Worm (Caenorhabditis elegans) whole organism, L3 larva: ENCODE measurements around the gene AH10.4.

Experiments used
- ama-1 ChIP-seq: fragments of 150-350 bp; optimal IDR thresholded peaks from 2 replicates; lab custom pipeline; 2018
- ceh-16 ChIP-seq: sonication (generic microtip); optimal IDR thresholded peaks from 2 replicates; lab custom pipeline; 2017; ENCODE audit warnings: missing biosample characterization, missing genetic modification characterization
- elt-1 ChIP-seq: fragments of 150-350 bp; optimal IDR thresholded peaks from 2 replicates; lab custom pipeline; 2014; ENCODE audit warnings: missing biosample characterization, missing genetic modification characterization
- lin-39 ChIP-seq: fragments of 150-350 bp; optimal IDR thresholded peaks from 2 replicates; lab custom pipeline; 2018; ENCODE audit warnings: missing biosample characterization, missing genetic modification reagents, missing genetic modification characterization
- mdl-1 ChIP-seq: fragments of 150-350 bp; optimal IDR thresholded peaks from 2 replicates; lab custom pipeline; 2014; ENCODE audit warnings: missing biosample characterization, missing genetic modification characterization
- mml-1 ChIP-seq: fragments of 150-350 bp; sonication (generic microtip); optimal IDR thresholded peaks from 3 replicates; lab custom pipeline; 2014; ENCODE audit warnings: missing biosample characterization, missing genetic modification characterization
- nhr-12 ChIP-seq: fragments of 150-350 bp; optimal IDR thresholded peaks from 2 replicates; lab custom pipeline; 2014; ENCODE audit warnings: missing biosample characterization, missing genetic modification characterization
- nhr-25 ChIP-seq: sonication (generic microtip); optimal IDR thresholded peaks from 2 replicates; lab custom pipeline; 2017; ENCODE audit warnings: missing biosample characterization, missing genetic modification characterization
- nhr-28 ChIP-seq: fragments of 150-350 bp; optimal IDR thresholded peaks from 2 replicates; lab custom pipeline; 2014; ENCODE audit warnings: missing biosample characterization, missing genetic modification characterization
- nhr-77 ChIP-seq: fragments of 150-350 bp; optimal IDR thresholded peaks from 2 replicates; lab custom pipeline; 2014; ENCODE audit warnings: missing biosample characterization, missing genetic modification characterization
- zag-1 ChIP-seq: fragments of 150-350 bp; optimal IDR thresholded peaks from 2 replicates; lab custom pipeline; 2014; ENCODE audit warnings: missing biosample characterization, missing genetic modification characterization
- ztf-4 ChIP-seq: fragments of 150-350 bp; optimal IDR thresholded peaks from 2 replicates; lab custom pipeline; 2014; ENCODE audit warnings: missing biosample characterization, missing genetic modification characterization

DNA sequence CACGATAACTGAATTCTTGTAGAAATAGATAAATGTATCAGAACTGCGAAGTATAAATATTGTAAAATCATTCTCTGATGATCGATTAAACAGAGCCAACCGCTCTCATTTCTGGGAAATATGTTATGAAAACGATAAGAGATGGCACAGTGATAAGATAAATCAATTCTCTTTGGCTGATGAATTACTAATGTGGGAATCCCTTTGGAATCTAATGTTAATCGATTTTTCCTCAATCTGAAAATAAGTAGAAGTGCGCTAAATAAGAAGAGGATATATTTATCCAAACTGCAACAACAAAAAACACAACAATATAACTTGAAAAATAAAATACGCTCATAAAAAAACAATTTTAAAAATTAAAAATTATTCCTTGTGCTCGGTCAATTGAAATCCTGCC is 45.2 kb upstream of the AH10.4 start, which contains the start of gene cest-2.3:
- TF ChIP-seq nhr-28: no peak
- no peak for TF ChIP-seq zag-1 (tag; lab: Kevin White, UChicago)
- no peak for TF ChIP-seq nhr-77 (tag; lab: Kevin White, UChicago)
- no peak for TF ChIP-seq mdl-1
- TF ChIP-seq elt-1: no peak
- no peak for TF ChIP-seq ceh-16 (tag; lab: Kevin White, UChicago)
- TF ChIP-seq nhr-12 (tag; lab: Kevin White, UChicago): no peak
- TF ChIP-seq nhr-25 (tag; lab: Kevin White, UChicago): no peak
- TF ChIP-seq ztf-4: no peak
- TF ChIP-seq ama-1 (lab: Kevin White, UChicago): no peak
- no peak for TF ChIP-seq mml-1 (tag; lab: Kevin White, UChicago)
- TF ChIP-seq lin-39 (tag; lab: Kevin White, UChicago): no peak
